Worm (Caenorhabditis elegans) whole organism, early embryonic: ENCODE data around the gene C39D10.8.

Source experiments
- B0310.2 ChIP-seq: sonication (generic microtip); optimal IDR thresholded peaks from 2 replicates; lab custom pipeline; 2016; ENCODE audit warnings: mild to moderate bottlenecking, missing genetic modification characterization, missing compliant biosample characterization
- F13C5.2 ChIP-seq: sonication (generic microtip); optimal IDR thresholded peaks from 2 replicates; lab custom pipeline; 2017; ENCODE audit warnings: mild to moderate bottlenecking, missing genetic modification characterization, inconsistent platforms, missing compliant biosample characterization
- aly-1 ChIP-seq: sonication (generic microtip); optimal IDR thresholded peaks from 2 replicates; lab custom pipeline; 2016; ENCODE audit warnings: missing genetic modification characterization, missing compliant biosample characterization
- ama-1 ChIP-seq: fragments of 150-350 bp; optimal IDR thresholded peaks from 2 replicates; lab custom pipeline; 2014
- ceh-13 ChIP-seq: fragments of 200-800 bp; sonication (Bioruptor generic); optimal IDR thresholded peaks from 2 replicates; lab custom pipeline; 2018; ENCODE audit warnings: mild to moderate bottlenecking, missing genetic modification characterization, missing compliant biosample characterization
- ceh-36 ChIP-seq: sonication (generic microtip); optimal IDR thresholded peaks from 2 replicates; lab custom pipeline; 2016; ENCODE audit warnings: missing genetic modification characterization, inconsistent platforms, missing compliant biosample characterization
- ets-7 ChIP-seq: sonication (generic microtip); optimal IDR thresholded peaks from 2 replicates; lab custom pipeline; 2016; ENCODE audit warnings: missing genotype, missing genetic modification characterization, missing compliant biosample characterization
- flt-1 ChIP-seq: fragments of 200-800 bp; sonication (Bioruptor generic); IDR thresholded peaks from 2 replicates; pipeline ENCODE4 v1.3.6; 2022; ENCODE audit warnings: missing genetic modification characterization, missing compliant biosample characterization
- hmbx-1 ChIP-seq: sonication (generic microtip); optimal IDR thresholded peaks from 2 replicates; lab custom pipeline; 2016; ENCODE audit warnings: mild to moderate bottlenecking, missing genetic modification characterization, missing compliant biosample characterization
- hmg-4 ChIP-seq: fragments of 200-800 bp; sonication (Bioruptor generic); optimal IDR thresholded peaks from 2 replicates; lab custom pipeline; 2018; ENCODE audit warnings: mild to moderate bottlenecking, missing genetic modification characterization, missing compliant biosample characterization
- hnd-1 ChIP-seq: sonication (generic microtip); optimal IDR thresholded peaks from 2 replicates; lab custom pipeline; 2016; ENCODE audit warnings: missing genetic modification characterization, missing compliant biosample characterization
- pes-1 ChIP-seq: fragments of 200-800 bp; sonication (Bioruptor generic); IDR thresholded peaks from 2 replicates; pipeline ENCODE4 v1.3.6; 2022; ENCODE audit warnings: missing genetic modification reagents, missing genetic modification characterization, missing compliant biosample characterization
- scrt-1 ChIP-seq: fragments of 200-800 bp; sonication (Bioruptor generic); IDR thresholded peaks from 2 replicates; pipeline ENCODE4 v1.3.6; 2022; ENCODE audit warnings: missing genetic modification characterization, missing compliant biosample characterization
- sea-1 ChIP-seq: fragments of 200-800 bp; sonication (Bioruptor generic); conservative IDR thresholded peaks from 2 replicates; pipeline ENCODE4 v1.3.6; 2022; ENCODE audit warnings: missing genetic modification characterization, missing compliant biosample characterization
- tbx-11 ChIP-seq: fragments of 200-800 bp; sonication (Bioruptor generic); IDR thresholded peaks from 2 replicates; pipeline ENCODE4 v1.3.6; 2022; ENCODE audit warnings: missing genetic modification characterization, missing compliant biosample characterization
- tbx-37 ChIP-seq: fragments of 200-800 bp; sonication (Bioruptor generic); conservative IDR thresholded peaks from 2 replicates; pipeline ENCODE4 v1.3.6; 2022; ENCODE audit warnings: missing genetic modification reagents, missing genetic modification characterization, missing compliant biosample characterization
- tra-4 ChIP-seq: sonication (generic microtip); optimal IDR thresholded peaks from 2 replicates; lab custom pipeline; 2017; ENCODE audit warnings: missing genetic modification characterization, missing compliant biosample characterization

Gene C39D10.8

DNA sequence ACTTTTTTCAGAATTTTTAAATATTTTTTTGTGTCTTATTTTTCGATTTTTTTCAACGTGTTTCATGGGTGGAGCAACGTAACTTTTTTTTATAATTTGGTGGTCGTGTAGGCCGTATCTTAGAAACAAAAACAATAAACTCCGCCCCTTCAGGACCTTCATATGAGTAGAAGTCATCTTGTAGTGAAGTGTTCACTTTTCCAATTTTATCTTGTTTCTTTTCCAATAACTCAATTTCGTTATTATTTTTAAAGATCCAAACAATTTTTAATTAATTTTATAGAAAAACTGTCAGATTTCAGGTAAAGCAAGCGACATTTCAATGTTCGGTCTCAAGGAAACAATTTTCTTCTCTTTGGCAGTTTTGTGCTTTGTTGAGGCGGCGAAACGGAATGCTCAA is 8.2 kb upstream of the C39D10.8 start, which contains the start of gene C39D10.2:
Gene C39D10.2 (plus strand): TSS at position 301 of the 400 bp plus-strand sequence.
- TF ChIP-seq tra-4 (no peak), hmg-4 (no peak), tbx-37 (no peak), hnd-1 (tag; lab: Kevin White, UChicago) (no peak), sea-1 (GFP tag; lab: Robert Waterston, UW) (no peak), ceh-36 (no peak), aly-1 (tag; lab: Kevin White, UChicago) (no peak), B0310.2 (no peak), ets-7 (no peak), ama-1 (lab: Kevin White, UChicago) (no peak), pes-1 (GFP tag; lab: Robert Waterston, UW) (no peak), ceh-13 (GFP tag; lab: Kevin White, UChicago) (no peak), scrt-1 (GFP tag; lab: Robert Waterston, UW) (no peak), hmbx-1 (tag; lab: Kevin White, UChicago) (no peak), F13C5.2 (tag; lab: Kevin White, UChicago) (no peak), flt-1 (GFP tag; lab: Robert Waterston, UW) (no peak), tbx-11 (GFP tag; lab: Robert Waterston, UW) (no peak)

ce11 chrX:7886200-7886599 is 5.5 kb upstream of the C39D10.8 start:
- TF ChIP-seq flt-1 (GFP tag; lab: Robert Waterston, UW) (no peak), ceh-13 (GFP tag; lab: Kevin White, UChicago) (no peak), B0310.2 (no peak), F13C5.2 (tag; lab: Kevin White, UChicago) (no peak), hnd-1 (tag; lab: Kevin White, UChicago) (no peak), scrt-1 (GFP tag; lab: Robert Waterston, UW) (no peak), pes-1 (GFP tag; lab: Robert Waterston, UW) (no peak), ets-7 (no peak), hmg-4 (no peak), hmbx-1 (tag; lab: Kevin White, UChicago) (no peak), sea-1 (GFP tag; lab: Robert Waterston, UW) (no peak), ceh-36 (no peak), tbx-11 (GFP tag; lab: Robert Waterston, UW) (no peak), ama-1 (lab: Kevin White, UChicago) (no peak), tra-4 (no peak), aly-1 (tag; lab: Kevin White, UChicago) (no peak), tbx-37 (no peak)

- TF ChIP-seq F13C5.2 (tag; lab: Kevin White, UChicago): no peak
- TF ChIP-seq B0310.2: no peak
- TF ChIP-seq sea-1 (GFP tag; lab: Robert Waterston, UW): no peak
- no peak for TF ChIP-seq scrt-1 (GFP tag; lab: Robert Waterston, UW)
- no peak for TF ChIP-seq aly-1 (tag; lab: Kevin White, UChicago)
- no peak for TF ChIP-seq tbx-37
- no peak for TF ChIP-seq ceh-13 (GFP tag; lab: Kevin White, UChicago)
- TF ChIP-seq hnd-1 (tag; lab: Kevin White, UChicago): no peak
- no peak for TF ChIP-seq ceh-36
- no peak for TF ChIP-seq hmbx-1 (tag; lab: Kevin White, UChicago)
Observed at ce11 chrX:7883994-7884393, 3.2 kb upstream of the C39D10.8 start, which contains the start of gene pcyt-2.2. Gene pcyt-2.2, plus strand, starts transcription at chrX:7884294.

ce11 chrX:7881307-7881706 is 559 bp upstream of the C39D10.8 start:
- TF ChIP-seq tbx-37: no peak
- TF ChIP-seq ama-1 (lab: Kevin White, UChicago): no peak
- no peak for TF ChIP-seq scrt-1 (GFP tag; lab: Robert Waterston, UW)
- TF ChIP-seq sea-1 (GFP tag; lab: Robert Waterston, UW): no peak
- TF ChIP-seq flt-1 (GFP tag; lab: Robert Waterston, UW): no peak
- no peak for TF ChIP-seq hmbx-1 (tag; lab: Kevin White, UChicago)
- no peak for TF ChIP-seq F13C5.2 (tag; lab: Kevin White, UChicago)
- TF ChIP-seq tra-4: no peak
- no peak for TF ChIP-seq ets-7
- TF ChIP-seq pes-1 (GFP tag; lab: Robert Waterston, UW): no peak
- no peak for TF ChIP-seq aly-1 (tag; lab: Kevin White, UChicago)
- no peak for TF ChIP-seq hnd-1 (tag; lab: Kevin White, UChicago)
- no peak for TF ChIP-seq hmg-4
- TF ChIP-seq tbx-11 (GFP tag; lab: Robert Waterston, UW): no peak

ce11 chrX:7875854-7876253 is 4.9 kb downstream of the C39D10.8 start, which contains the start of gene cca-1:
Gene cca-1, minus strand, starts transcription at chrX:7875954.
- no peak for TF ChIP-seq hmg-4
- TF ChIP-seq scrt-1 (GFP tag; lab: Robert Waterston, UW): no peak
- no peak for TF ChIP-seq tra-4
- TF ChIP-seq hmbx-1 (tag; lab: Kevin White, UChicago): no peak
- no peak for TF ChIP-seq ama-1 (lab: Kevin White, UChicago)
- no peak for TF ChIP-seq B0310.2

ce11 chrX:7873350-7873749 is 7.4 kb downstream of the C39D10.8 start:
- TF ChIP-seq ceh-13 (GFP tag; lab: Kevin White, UChicago) (no peak), tra-4 (no peak), tbx-37 (no peak), hmbx-1 (tag; lab: Kevin White, UChicago) (no peak), hnd-1 (tag; lab: Kevin White, UChicago) (no peak), ceh-36 (no peak), ama-1 (lab: Kevin White, UChicago) (no peak), flt-1 (GFP tag; lab: Robert Waterston, UW) (no peak), B0310.2 (no peak), tbx-11 (GFP tag; lab: Robert Waterston, UW) (no peak), hmg-4 (no peak), sea-1 (GFP tag; lab: Robert Waterston, UW) (no peak), ets-7 (no peak), pes-1 (GFP tag; lab: Robert Waterston, UW) (no peak), scrt-1 (GFP tag; lab: Robert Waterston, UW) (no peak), F13C5.2 (tag; lab: Kevin White, UChicago) (no peak), aly-1 (tag; lab: Kevin White, UChicago) (no peak)

ce11 chrX:7867307-7867706 is 13.4 kb downstream of the C39D10.8 start:
- TF ChIP-seq pes-1 (GFP tag; lab: Robert Waterston, UW) (no peak), F13C5.2 (tag; lab: Kevin White, UChicago) (no peak), ama-1 (lab: Kevin White, UChicago) (no peak), hmbx-1 (tag; lab: Kevin White, UChicago) (no peak), hmg-4 (no peak), tbx-37 (no peak), aly-1 (tag; lab: Kevin White, UChicago) (no peak)
